Worm (Caenorhabditis elegans) whole organism, L1 larva: ENCODE data around the gene T07F10.5.

Source experiments
- C04F5.9 ChIP-seq: sonication (generic microtip); optimal IDR thresholded peaks from 2 replicates; lab custom pipeline; 2016; ENCODE audit warnings: missing genetic modification characterization, missing compliant biosample characterization
- C16A3.4 ChIP-seq: fragments of 150-350 bp; optimal IDR thresholded peaks from 2 replicates; lab custom pipeline; 2014; ENCODE audit warnings: missing biosample characterization, missing genetic modification characterization
- F16B12.6 ChIP-seq: fragments of 150-350 bp; optimal IDR thresholded peaks from 2 replicates; lab custom pipeline; 2014; ENCODE audit warnings: missing biosample characterization, missing genetic modification characterization
- Y116A8C.19 ChIP-seq: sonication (generic microtip); optimal IDR thresholded peaks from 2 replicates; lab custom pipeline; 2016; ENCODE audit warnings: missing compliant biosample characterization, missing genetic modification characterization, borderline replicate concordance
- alr-1 ChIP-seq: fragments of 200-800 bp; sonication (Bioruptor generic); optimal IDR thresholded peaks from 2 replicates; lab custom pipeline; 2018; ENCODE audit warnings: borderline replicate concordance, mild to moderate bottlenecking, missing genetic modification characterization, missing compliant biosample characterization
- ama-1 ChIP-seq: fragments of 150-350 bp; optimal IDR thresholded peaks from 2 replicates; lab custom pipeline; 2014
- ceh-63 ChIP-seq: fragments of 200-800 bp; sonication (Bioruptor generic); optimal IDR thresholded peaks from 2 replicates; lab custom pipeline; 2018; ENCODE audit warnings: mild to moderate bottlenecking, missing genetic modification characterization, missing compliant biosample characterization
- ceh-88 ChIP-seq: fragments of 200-800 bp; sonication (Bioruptor generic); IDR thresholded peaks from 2 replicates; pipeline ENCODE4 v1.3.6; 2022; ENCODE audit warnings: missing genetic modification characterization, missing compliant biosample characterization
- efl-1 ChIP-seq, 4 experiments: fragments of 150-350 bp; optimal IDR thresholded peaks in 3 of 4; peaks in 1 of 4; 1 replicate in 1 of 4; 2 replicates in 3 of 4; lab custom pipeline; 2014; ENCODE audit warnings: missing biosample characterization in 2 of 4, missing genetic modification characterization in 2 of 4, missing genetic modification reagents in 2 of 4
- elt-2 ChIP-seq: sonication (generic microtip); optimal IDR thresholded peaks from 2 replicates; lab custom pipeline; 2016; ENCODE audit warnings: missing genetic modification characterization, mild to moderate bottlenecking, inconsistent platforms, missing compliant biosample characterization, missing genetic modification reagents
- elt-3 ChIP-seq, 6 experiments: fragments of 150-350 bp in 1 of 6; sonication (generic microtip); optimal IDR thresholded peaks; 2 replicates each; lab custom pipeline; 2017 to 2018; ENCODE audit warnings: missing biosample characterization in 6 of 6, missing genetic modification characterization in 6 of 6, inconsistent platforms in 1 of 6
- fkh-10 ChIP-seq: sonication (generic microtip); optimal IDR thresholded peaks from 2 replicates; lab custom pipeline; 2017; ENCODE audit warnings: missing biosample characterization, missing genetic modification reagents, missing genetic modification characterization
- fkh-8 ChIP-seq: sonication (generic microtip); optimal IDR thresholded peaks from 2 replicates; lab custom pipeline; 2016; ENCODE audit warnings: mild to moderate bottlenecking, missing genetic modification characterization, missing compliant biosample characterization
- grh-1 ChIP-seq: fragments of 200-800 bp; sonication (Bioruptor generic); IDR thresholded peaks from 2 replicates; pipeline ENCODE4 v1.3.6; 2022; ENCODE audit warnings: missing genetic modification reagents, missing genetic modification characterization, missing compliant biosample characterization
- hlh-4 ChIP-seq: sonication (generic microtip); optimal IDR thresholded peaks from 2 replicates; lab custom pipeline; 2016; ENCODE audit warnings: mild to moderate bottlenecking, missing genetic modification characterization, missing compliant biosample characterization
- hpl-2 ChIP-seq: fragments of 150-350 bp; optimal IDR thresholded peaks from 2 replicates; lab custom pipeline; 2014; ENCODE audit warnings: missing biosample characterization, missing genetic modification reagents, missing genetic modification characterization
- jun-1 ChIP-seq: fragments of 150-350 bp; optimal IDR thresholded peaks from 2 replicates; lab custom pipeline; 2014; ENCODE audit warnings: missing biosample characterization, missing genetic modification reagents, missing genetic modification characterization
- lin-13 ChIP-seq: fragments of 150-350 bp; optimal IDR thresholded peaks from 2 replicates; lab custom pipeline; 2014; ENCODE audit warnings: missing biosample characterization, missing genetic modification reagents, missing genetic modification characterization
- lin-15B ChIP-seq: fragments of 150-350 bp; sonication (generic microtip); optimal IDR thresholded peaks from 3 replicates; lab custom pipeline; 2014; ENCODE audit warnings: missing biosample characterization, missing genetic modification characterization
- lsy-2 ChIP-seq, 2 experiments: fragments of 150-350 bp; optimal IDR thresholded peaks; 2 replicates each; lab custom pipeline; 2014; ENCODE audit warnings: missing biosample characterization in 2 of 2, missing genetic modification characterization in 2 of 2
- mdl-1 ChIP-seq, 2 experiments: fragments of 150-350 bp; optimal IDR thresholded peaks; 2 replicates each; lab custom pipeline; 2014 to 2017; ENCODE audit warnings: missing biosample characterization in 2 of 2, missing genetic modification characterization in 2 of 2, inconsistent platforms in 1 of 2
- mef-2 ChIP-seq: fragments of 150-350 bp; optimal IDR thresholded peaks from 2 replicates; lab custom pipeline; 2014; ENCODE audit warnings: missing biosample characterization, missing genetic modification characterization
- nhr-19 ChIP-seq: fragments of 200-800 bp; sonication (Bioruptor generic); conservative IDR thresholded peaks from 2 replicates; pipeline ENCODE4 v1.3.6; 2022; ENCODE audit warnings: missing genetic modification characterization, missing compliant biosample characterization
- nhr-28 ChIP-seq: fragments of 150-350 bp; optimal IDR thresholded peaks from 2 replicates; lab custom pipeline; 2014; ENCODE audit warnings: missing biosample characterization, missing genetic modification characterization
- nhr-71 ChIP-seq: sonication (generic microtip); optimal IDR thresholded peaks from 2 replicates; lab custom pipeline; 2016; ENCODE audit warnings: mild to moderate bottlenecking, missing genetic modification characterization, moderate library complexity, missing compliant biosample characterization
- nhr-84 ChIP-seq: sonication (generic microtip); optimal IDR thresholded peaks from 2 replicates; lab custom pipeline; 2017; ENCODE audit warnings: missing biosample characterization, missing genetic modification characterization
- pax-3 ChIP-seq: fragments of 200-800 bp; sonication (Bioruptor generic); optimal IDR thresholded peaks from 2 replicates; lab custom pipeline; 2018; ENCODE audit warnings: mild to moderate bottlenecking, missing genetic modification characterization, moderate library complexity, missing compliant biosample characterization
- pqm-1 ChIP-seq: sonication (generic microtip); optimal IDR thresholded peaks from 3 replicates; lab custom pipeline; 2017; ENCODE audit warnings: missing biosample characterization, missing genetic modification characterization
- snpc-4 ChIP-seq: fragments of 150-350 bp; optimal IDR thresholded peaks from 2 replicates; lab custom pipeline; 2014; ENCODE audit warnings: missing biosample characterization, missing genetic modification characterization
- sox-4 ChIP-seq: sonication (generic microtip); optimal IDR thresholded peaks from 2 replicates; lab custom pipeline; 2016; ENCODE audit warnings: missing genetic modification characterization, missing compliant biosample characterization
- sptf-1 ChIP-seq: fragments of 150-350 bp; optimal IDR thresholded peaks from 2 replicates; lab custom pipeline; 2014; ENCODE audit warnings: missing biosample characterization, missing genetic modification characterization
- sup-37 ChIP-seq: fragments of 200-800 bp; sonication (Bioruptor generic); optimal IDR thresholded peaks from 2 replicates; lab custom pipeline; 2018; ENCODE audit warnings: mild to moderate bottlenecking, missing genetic modification characterization, missing compliant biosample characterization
- tbx-2 ChIP-seq: sonication (generic microtip); optimal IDR thresholded peaks from 2 replicates; lab custom pipeline; 2016; ENCODE audit warnings: missing genetic modification characterization, missing compliant biosample characterization
- tlp-1 ChIP-seq: fragments of 150-350 bp; optimal IDR thresholded peaks from 2 replicates; lab custom pipeline; 2014; ENCODE audit warnings: missing biosample characterization, missing genetic modification characterization
- unc-86 ChIP-seq: sonication (generic microtip); optimal IDR thresholded peaks from 2 replicates; lab custom pipeline; 2016; ENCODE audit warnings: missing genetic modification characterization, missing compliant biosample characterization
- unc-98 ChIP-seq: fragments of 200-800 bp; sonication (Bioruptor generic); IDR thresholded peaks from 2 replicates; pipeline ENCODE4 v1.3.6; 2022; ENCODE audit warnings: missing genetic modification characterization, missing compliant biosample characterization
- zag-1 ChIP-seq: fragments of 150-350 bp; optimal IDR thresholded peaks from 2 replicates; lab custom pipeline; 2014; ENCODE audit warnings: missing biosample characterization, missing genetic modification characterization
- ztf-4 ChIP-seq: fragments of 150-350 bp; optimal IDR thresholded peaks from 2 replicates; lab custom pipeline; 2014; ENCODE audit warnings: missing biosample characterization, missing genetic modification characterization

Gene T07F10.5

DNA sequence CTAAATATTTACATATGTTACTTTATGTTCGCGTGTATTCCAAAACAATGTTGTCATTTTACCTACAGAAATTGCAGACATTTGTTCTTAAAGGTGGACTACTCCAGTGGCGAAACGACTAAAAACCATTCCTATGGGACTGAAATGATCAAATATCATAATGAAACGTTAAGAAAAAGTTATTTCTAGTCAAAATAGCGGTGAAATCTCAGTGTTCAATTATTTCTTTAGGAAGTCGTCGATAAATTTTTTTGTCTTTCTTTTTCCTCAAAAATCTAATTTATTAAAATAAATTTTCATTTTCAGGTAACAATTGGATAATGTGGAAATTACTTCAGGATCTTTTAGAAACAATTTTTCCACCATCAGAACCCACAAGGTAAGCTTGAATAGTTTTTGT, 30.3 kb upstream of the T07F10.5 start, which contains the start of gene C44H9.4:
Gene C44H9.4 (plus strand): TSS at position 301 of the 400 bp plus-strand sequence.
- TF ChIP-seq tlp-1 (tag; lab: Kevin White, UChicago) (no peak), sptf-1 (tag; lab: Kevin White, UChicago) (no peak), mdl-1 (tag; optimal IDR thresholded peaks at IDR 0.05; lab: Kevin White, UChicago) (no peak), zag-1 (no peak), mef-2 (tag; lab: Kevin White, UChicago) (no peak), hlh-4 (tag; lab: Kevin White, UChicago) (no peak), F16B12.6 (tag; lab: Kevin White, UChicago) (no peak), elt-2 (tag; lab: Kevin White, UChicago) (no peak), jun-1 (tag; lab: Kevin White, UChicago) (no peak), nhr-84 (no peak)

ce11 chrV:12844748-12845147, 21.0 kb upstream of the T07F10.5 start:
- no peak for TF ChIP-seq tbx-2 (tag; lab: Kevin White, UChicago)
- no peak for TF ChIP-seq elt-3 (tag; optimal IDR thresholded peaks at IDR 0.05; lab: Kevin White, UChicago)
- TF ChIP-seq pqm-1 (tag; lab: Kevin White, UChicago): no peak
- no peak for TF ChIP-seq grh-1 (GFP tag; lab: Robert Waterston, UW)
- no peak for TF ChIP-seq lin-15B (tag; lab: Kevin White, UChicago)
- no peak for TF ChIP-seq fkh-8 (tag; lab: Kevin White, UChicago)
- TF ChIP-seq, all 84 proteins: peak for 0

ce11 chrV:12845247-12845646, 20.5 kb upstream of the T07F10.5 start, which contains the start of gene C44H9.6:
Gene C44H9.6 (minus strand): TSS chrV:12845347.
- TF ChIP-seq jun-1 (tag; lab: Kevin White, UChicago): no peak
- no peak for TF ChIP-seq ceh-63 (GFP tag; lab: Kevin White, UChicago)
- no peak for TF ChIP-seq ztf-4
- no peak for TF ChIP-seq lsy-2 (tag; optimal IDR thresholded peaks at IDR 0.05; lab: Kevin White, UChicago)
- no peak for TF ChIP-seq efl-1 (optimal IDR thresholded peaks at IDR 0.05; lab: Kevin White, UChicago)
- TF ChIP-seq efl-1 (GFP tag; optimal IDR thresholded peaks at IDR 0.05 in 1 of 2; lab: Kevin White, UChicago): peak in 1 of 2 experiments; percentile 67

DNA sequence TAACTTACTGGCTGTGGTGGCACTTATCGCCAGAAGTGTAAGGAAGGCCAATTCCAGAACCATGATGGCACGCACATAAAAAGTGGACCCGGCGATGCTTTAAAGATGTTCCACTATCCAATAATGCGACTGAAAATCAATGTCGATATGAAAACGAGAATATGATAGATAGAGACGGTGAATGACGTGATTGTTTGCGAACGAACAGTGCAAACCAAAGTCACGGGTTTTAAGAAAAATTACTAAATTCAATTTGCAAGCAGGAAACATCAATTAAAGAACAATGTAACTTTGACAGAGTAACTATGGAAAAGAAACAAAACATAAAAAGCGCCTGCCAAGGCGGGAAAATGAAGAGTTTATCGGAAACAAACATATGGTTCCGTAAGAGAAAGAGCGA, 16.0 kb upstream of the T07F10.5 start, which contains the start of gene C44H9.5:
Gene C44H9.5 (minus strand): TSS at position 129 of the 400 bp plus-strand sequence.
- TF ChIP-seq hpl-2 (GFP tag; lab: Kevin White, UChicago) (no peak), C16A3.4 (tag; lab: Kevin White, UChicago) (no peak), tlp-1 (tag; lab: Kevin White, UChicago) (no peak), snpc-4 (tag; lab: Kevin White, UChicago) (no peak), sox-4 (tag; lab: Kevin White, UChicago) (no peak), nhr-28 (no peak), alr-1 (tag; lab: Kevin White, UChicago) (no peak), lin-13 (GFP tag; lab: Kevin White, UChicago) (no peak), ztf-4 (no peak), fkh-10 (GFP tag; lab: Kevin White, UChicago) (no peak), nhr-71 (tag; lab: Kevin White, UChicago) (no peak), elt-2 (tag; lab: Kevin White, UChicago) (no peak), C04F5.9 (tag; lab: Kevin White, UChicago) (no peak), sptf-1 (tag; lab: Kevin White, UChicago) (no peak), sup-37 (no peak), unc-98 (GFP tag; lab: Robert Waterston, UW) (no peak), Y116A8C.19 (tag; lab: Kevin White, UChicago) (no peak), ama-1 (no peak), fkh-8 (tag; lab: Kevin White, UChicago) (no peak), unc-86 (tag; lab: Kevin White, UChicago) (no peak)
- TF ChIP-seq, all 84 proteins: peak for 0

DNA sequence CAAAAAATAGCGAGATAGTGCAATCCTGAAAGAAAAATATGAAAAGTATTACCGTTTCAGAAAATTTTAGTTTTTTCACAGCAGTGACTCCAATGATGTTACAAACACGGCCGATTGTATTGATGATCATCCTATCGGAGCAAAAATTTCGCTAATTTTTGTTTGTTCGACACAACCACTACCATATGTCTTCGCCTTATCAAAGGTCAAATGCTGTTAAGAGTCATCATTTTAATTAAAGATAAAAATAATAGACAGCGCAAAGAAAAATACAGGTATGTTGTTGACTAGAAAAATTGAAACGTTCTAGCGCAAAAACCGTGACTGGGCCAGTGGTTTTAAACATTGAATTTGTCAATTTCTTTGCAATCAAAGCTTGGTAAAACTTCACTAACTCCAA, 13.4 kb upstream of the T07F10.5 start:
- TF ChIP-seq pax-3 (tag; lab: Kevin White, UChicago) (peak; percentile 20), nhr-19 (GFP tag; lab: Robert Waterston, UW) (no peak), mdl-1 (tag; optimal IDR thresholded peaks at IDR 0.05; lab: Kevin White, UChicago) (no peak), elt-2 (tag; lab: Kevin White, UChicago) (peak; percentile 49), nhr-71 (tag; lab: Kevin White, UChicago) (no peak), ceh-88 (GFP tag; lab: Robert Waterston, UW) (no peak)
